Worm (Caenorhabditis elegans) whole organism, mixed stage, embryonic: ENCODE measurements around the gene F20G2.3.

Experiments
- M03D4.4 ChIP-seq: sonication (generic microtip); optimal IDR thresholded peaks from 2 replicates; lab custom pipeline; 2017; ENCODE audit warnings: mild to moderate bottlenecking, missing genetic modification characterization, missing compliant biosample characterization
- bed-3 ChIP-seq: fragments of 200-800 bp; sonication (Bioruptor generic); optimal IDR thresholded peaks from 3 replicates; lab custom pipeline; 2018; ENCODE audit warnings: mild to moderate bottlenecking, missing genetic modification characterization, moderate library complexity, missing compliant biosample characterization
- blmp-1 ChIP-seq: fragments of 150-350 bp; optimal IDR thresholded peaks from 2 replicates; lab custom pipeline; 2014; ENCODE audit warnings: missing biosample characterization, missing genetic modification characterization
- ceh-39 ChIP-seq: fragments of 150-350 bp; optimal IDR thresholded peaks from 2 replicates; lab custom pipeline; 2014; ENCODE audit warnings: missing biosample characterization, missing genetic modification characterization
- ceh-43 ChIP-seq: fragments of 200-800 bp; sonication (Bioruptor generic); optimal IDR thresholded peaks from 2 replicates; lab custom pipeline; 2018; ENCODE audit warnings: mild to moderate bottlenecking, missing genetic modification characterization, moderate library complexity, missing compliant biosample characterization
- ces-1 ChIP-seq: fragments of 150-350 bp; optimal IDR thresholded peaks from 2 replicates; lab custom pipeline; 2014; ENCODE audit warnings: missing biosample characterization, missing genetic modification reagents, missing genetic modification characterization
- cnd-1 ChIP-seq: fragments of 200-800 bp; sonication (Bioruptor generic); optimal IDR thresholded peaks from 2 replicates; lab custom pipeline; 2018; ENCODE audit warnings: mild to moderate bottlenecking, missing genetic modification characterization, missing compliant biosample characterization
- drap-1 ChIP-seq: fragments of 200-800 bp; sonication (Bioruptor generic); optimal IDR thresholded peaks from 3 replicates; lab custom pipeline; 2018; ENCODE audit warnings: mild to moderate bottlenecking, missing genetic modification characterization, missing compliant biosample characterization
- elt-1 ChIP-seq: sonication (generic microtip); optimal IDR thresholded peaks from 2 replicates; lab custom pipeline; 2017; ENCODE audit warnings: missing genetic modification characterization, mild to moderate bottlenecking, missing compliant biosample characterization, antibody characterized with exemption, moderate library complexity, borderline replicate concordance; ENCODE audit not compliant: insufficient read depth
- elt-3 ChIP-seq: fragments of 150-350 bp; optimal IDR thresholded peaks from 2 replicates; lab custom pipeline; 2014; ENCODE audit warnings: missing biosample characterization, missing genetic modification characterization
- flh-1 ChIP-seq: fragments of 200-800 bp; sonication (Bioruptor generic); optimal IDR thresholded peaks from 2 replicates; lab custom pipeline; 2018; ENCODE audit warnings: mild to moderate bottlenecking, missing genetic modification characterization, moderate library complexity, missing compliant biosample characterization
- ham-2 ChIP-seq: fragments of 200-800 bp; sonication (Bioruptor generic); optimal IDR thresholded peaks from 2 replicates; lab custom pipeline; 2018; ENCODE audit warnings: mild to moderate bottlenecking, missing genetic modification characterization, missing compliant biosample characterization
- hlh-1 ChIP-seq: fragments of 150-350 bp; optimal IDR thresholded peaks from 2 replicates; lab custom pipeline; 2014; ENCODE audit warnings: missing biosample characterization, missing genetic modification reagents, missing genetic modification characterization
- lin-13 ChIP-seq: fragments of 150-350 bp; optimal IDR thresholded peaks from 2 replicates; lab custom pipeline; 2014; ENCODE audit warnings: missing biosample characterization, missing genetic modification characterization
- lin-32 ChIP-seq: fragments of 200-800 bp; sonication (Bioruptor generic); optimal IDR thresholded peaks from 2 replicates; lab custom pipeline; 2018; ENCODE audit warnings: mild to moderate bottlenecking, missing genetic modification characterization, missing compliant biosample characterization
- lsy-2 ChIP-seq: fragments of 150-350 bp; optimal IDR thresholded peaks from 2 replicates; lab custom pipeline; 2014; ENCODE audit warnings: missing biosample characterization, missing genetic modification characterization
- mab-5 ChIP-seq: fragments of 150-350 bp; optimal IDR thresholded peaks from 2 replicates; lab custom pipeline; 2014; ENCODE audit warnings: missing biosample characterization, missing genetic modification characterization
- mep-1 ChIP-seq: fragments of 150-350 bp; optimal IDR thresholded peaks from 2 replicates; lab custom pipeline; 2017; ENCODE audit warnings: missing biosample characterization, missing genetic modification reagents, missing genetic modification characterization, inconsistent platforms
- mls-2 ChIP-seq: sonication (generic microtip); optimal IDR thresholded peaks from 2 replicates; lab custom pipeline; 2016; ENCODE audit warnings: mild to moderate bottlenecking, missing genetic modification characterization, moderate library complexity, missing compliant biosample characterization
- nhr-12 ChIP-seq: fragments of 150-350 bp; optimal IDR thresholded peaks from 2 replicates; lab custom pipeline; 2014; ENCODE audit warnings: missing biosample characterization, missing genetic modification characterization
- nhr-2 ChIP-seq: fragments of 150-350 bp; optimal IDR thresholded peaks from 2 replicates; lab custom pipeline; 2014; ENCODE audit warnings: missing biosample characterization, missing genetic modification characterization
- nhr-237 ChIP-seq: fragments of 150-350 bp; optimal IDR thresholded peaks from 2 replicates; lab custom pipeline; 2014; ENCODE audit warnings: missing biosample characterization, missing genetic modification characterization
- nhr-28 ChIP-seq: fragments of 150-350 bp; optimal IDR thresholded peaks from 2 replicates; lab custom pipeline; 2014; ENCODE audit warnings: missing biosample characterization, missing genetic modification characterization
- nhr-76 ChIP-seq: sonication (generic microtip); optimal IDR thresholded peaks from 2 replicates; lab custom pipeline; 2017; ENCODE audit warnings: missing biosample characterization, missing genetic modification characterization
- pha-4 ChIP-seq: fragments of 150-350 bp; optimal IDR thresholded peaks from 2 replicates; lab custom pipeline; 2018; ENCODE audit warnings: missing biosample characterization, missing genetic modification reagents, missing genetic modification characterization
- sem-2 ChIP-seq: fragments of 200-800 bp; sonication (Bioruptor generic); optimal IDR thresholded peaks from 2 replicates; lab custom pipeline; 2018; ENCODE audit warnings: mild to moderate bottlenecking, missing genetic modification characterization, missing compliant biosample characterization
- snpc-4 ChIP-seq: fragments of 150-350 bp; optimal IDR thresholded peaks from 2 replicates; lab custom pipeline; 2014; ENCODE audit warnings: missing biosample characterization, missing genetic modification characterization
- sptf-1 ChIP-seq: sonication (generic microtip); optimal IDR thresholded peaks from 2 replicates; lab custom pipeline; 2017; ENCODE audit warnings: mild to moderate bottlenecking, missing genetic modification characterization, moderate library complexity, missing compliant biosample characterization
- tbx-8 ChIP-seq: fragments of 200-800 bp; sonication (Bioruptor generic); optimal IDR thresholded peaks from 2 replicates; lab custom pipeline; 2018; ENCODE audit warnings: mild to moderate bottlenecking, missing genetic modification characterization, moderate library complexity, missing compliant biosample characterization
- unc-120 ChIP-seq: sonication (generic microtip); optimal IDR thresholded peaks from 2 replicates; lab custom pipeline; 2017; ENCODE audit warnings: missing genetic modification characterization, missing compliant biosample characterization; ENCODE audit not compliant: poor library complexity, severe bottlenecking
- unc-39 ChIP-seq: fragments of 150-350 bp; optimal IDR thresholded peaks from 2 replicates; lab custom pipeline; 2014; ENCODE audit warnings: missing biosample characterization, missing genetic modification characterization
- unc-62 ChIP-seq: fragments of 150-350 bp; optimal IDR thresholded peaks from 2 replicates; lab custom pipeline; 2014; ENCODE audit warnings: missing biosample characterization, missing genetic modification reagents, missing genetic modification characterization
- zip-8 ChIP-seq: fragments of 150-350 bp; optimal IDR thresholded peaks from 2 replicates; lab custom pipeline; 2014; ENCODE audit warnings: missing biosample characterization, missing genetic modification characterization
- ztf-11 ChIP-seq: fragments of 150-350 bp; optimal IDR thresholded peaks from 2 replicates; lab custom pipeline; 2014; ENCODE audit warnings: missing biosample characterization, missing genetic modification characterization

The F20G2.3 gene

DNA sequence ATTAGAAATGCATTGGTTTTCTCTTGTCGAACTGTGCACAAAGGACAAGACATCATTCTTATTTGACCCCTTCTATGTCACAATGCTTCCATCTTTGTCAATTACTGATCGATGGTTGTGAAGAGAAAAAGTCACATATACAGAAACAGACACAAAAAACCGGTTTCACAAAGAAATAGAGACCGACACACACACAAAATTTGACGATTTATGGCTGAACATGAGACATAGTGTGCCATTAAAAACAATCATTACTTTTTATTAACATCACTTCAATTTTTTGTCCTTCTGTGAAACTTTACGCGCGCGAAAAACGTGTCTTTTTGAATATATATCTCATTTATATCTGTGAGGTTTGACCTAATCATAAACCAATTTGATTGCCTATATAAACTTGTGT, 22.3 kb upstream of the F20G2.3 start:
- TF ChIP-seq bed-3 (GFP tag; lab: Kevin White, UChicago) (no peak), elt-1 (tag; lab: Kevin White, UChicago) (no peak), sptf-1 (no peak), zip-8 (no peak)

DNA sequence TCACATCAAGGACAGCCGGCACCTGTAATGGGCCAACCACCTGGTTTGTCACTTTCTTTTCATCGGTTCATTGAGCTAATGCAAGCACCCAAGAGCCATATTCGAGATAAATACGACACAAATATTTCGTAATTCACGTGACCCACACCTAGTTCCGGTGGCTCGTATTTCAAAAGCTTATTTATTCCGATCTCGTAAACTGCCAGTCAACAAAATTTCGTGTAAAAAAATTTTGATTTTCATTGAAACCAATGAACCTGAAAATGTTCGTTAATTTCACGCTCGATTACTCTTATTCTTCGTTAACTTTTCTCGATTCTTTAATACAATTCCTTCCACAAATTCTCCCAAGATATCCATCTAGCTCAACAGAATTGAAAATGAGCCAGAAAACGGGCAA, 21.8 kb upstream of the F20G2.3 start:
- no peak for TF ChIP-seq lsy-2
- TF ChIP-seq ceh-43 (GFP tag; lab: Kevin White, UChicago), result no peak
- TF ChIP-seq drap-1 (GFP tag; lab: Kevin White, UChicago), result no peak
- no peak for TF ChIP-seq ces-1 (GFP tag; lab: Kevin White, UChicago)
- TF ChIP-seq cnd-1, result no peak
- TF ChIP-seq nhr-28, result no peak
- no peak for TF ChIP-seq mep-1 (tag; lab: Kevin White, UChicago)
- TF ChIP-seq snpc-4, result no peak
- no peak for TF ChIP-seq zip-8
- TF ChIP-seq ham-2, result no peak
- no peak for TF ChIP-seq tbx-8 (GFP tag; lab: Kevin White, UChicago)
- TF ChIP-seq elt-1 (tag; lab: Kevin White, UChicago), result no peak
- TF ChIP-seq mab-5, result no peak
- no peak for TF ChIP-seq elt-3 (tag; lab: Kevin White, UChicago)
- no peak for TF ChIP-seq nhr-2 (tag; lab: Kevin White, UChicago)
- no peak for TF ChIP-seq nhr-76 (tag; lab: Kevin White, UChicago)
- no peak for TF ChIP-seq ceh-39 (tag; lab: Kevin White, UChicago)
- no peak for TF ChIP-seq unc-62 (GFP tag; lab: Kevin White, UChicago)
- no peak for TF ChIP-seq sptf-1

DNA sequence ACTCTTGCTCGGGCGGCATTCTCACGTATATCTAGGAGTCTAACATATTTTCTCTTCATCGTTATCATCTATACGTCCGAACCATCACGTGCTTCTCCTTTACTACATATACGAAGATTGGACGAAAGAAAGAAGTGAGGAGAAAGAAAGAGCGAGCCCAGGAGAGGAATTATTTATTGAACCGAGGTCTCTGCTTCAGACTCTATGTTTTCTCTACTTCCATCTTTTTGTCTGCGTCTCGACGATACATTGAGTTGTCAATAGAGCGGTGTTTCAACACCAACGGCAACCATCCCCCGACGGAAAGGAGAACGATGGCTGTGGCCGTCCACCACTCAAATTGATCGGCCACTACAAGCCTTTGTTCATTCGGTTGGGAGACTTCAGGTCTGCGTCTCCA, 21.1 kb upstream of the F20G2.3 start:
- peak; percentile 38 for TF ChIP-seq sptf-1
- peak; percentile 24 for TF ChIP-seq ceh-43 (GFP tag; lab: Kevin White, UChicago)
- no peak for TF ChIP-seq ztf-11 (tag; lab: Kevin White, UChicago)
- no peak for TF ChIP-seq tbx-8 (GFP tag; lab: Kevin White, UChicago)
- TF ChIP-seq ceh-39 (tag; lab: Kevin White, UChicago), result peak; percentile 36
- peak; percentile 9 for TF ChIP-seq cnd-1
- peak; percentile 43 for TF ChIP-seq drap-1 (GFP tag; lab: Kevin White, UChicago)
- TF ChIP-seq unc-120, result peak; percentile 91
- peak; percentile 47 for TF ChIP-seq hlh-1 (tag; lab: Kevin White, UChicago)
- TF ChIP-seq bed-3 (GFP tag; lab: Kevin White, UChicago), result no peak
- peak; percentile 75 for TF ChIP-seq lsy-2
- peak; percentile 59 for TF ChIP-seq ces-1 (GFP tag; lab: Kevin White, UChicago)
- peak; percentile 85 for TF ChIP-seq mls-2 (tag; lab: Kevin White, UChicago)
- TF ChIP-seq nhr-28, result no peak
- no peak for TF ChIP-seq nhr-76 (tag; lab: Kevin White, UChicago)
- no peak for TF ChIP-seq snpc-4
- peak; percentile 93 for TF ChIP-seq nhr-2 (tag; lab: Kevin White, UChicago)
- peak; percentile 94 for TF ChIP-seq unc-62 (GFP tag; lab: Kevin White, UChicago)
- peak; percentile 81 for TF ChIP-seq mep-1 (tag; lab: Kevin White, UChicago)
- peak; percentile 78 for TF ChIP-seq lin-13 (tag; lab: Kevin White, UChicago)
- TF ChIP-seq pha-4, result peak; percentile 97
- TF ChIP-seq nhr-237 (tag; lab: Kevin White, UChicago), result peak; percentile 82

- no peak for TF ChIP-seq snpc-4
- TF ChIP-seq unc-39, result no peak
- no peak for TF ChIP-seq flh-1 (GFP tag; lab: Kevin White, UChicago)
- TF ChIP-seq M03D4.4, result no peak
- TF ChIP-seq sem-2 (GFP tag; lab: Kevin White, UChicago), result no peak
- no peak for TF ChIP-seq lin-13 (tag; lab: Kevin White, UChicago)
- no peak for TF ChIP-seq nhr-237 (tag; lab: Kevin White, UChicago)
- no peak for TF ChIP-seq lin-32
- no peak for TF ChIP-seq mab-5
- TF ChIP-seq pha-4, result no peak
- no peak for TF ChIP-seq blmp-1
- no peak for TF ChIP-seq nhr-12
- TF ChIP-seq mls-2 (tag; lab: Kevin White, UChicago), result no peak
- TF ChIP-seq ztf-11 (tag; lab: Kevin White, UChicago), result no peak
- no peak for TF ChIP-seq ceh-39 (tag; lab: Kevin White, UChicago)
- no peak for TF ChIP-seq hlh-1 (tag; lab: Kevin White, UChicago)
- no peak for TF ChIP-seq ces-1 (GFP tag; lab: Kevin White, UChicago)
These were observed 19.8 kb upstream of the F20G2.3 start for ce11 chrV:13787948-13788681.
